Worm (Caenorhabditis elegans) whole organism, L2 larva: ENCODE measurements around the gene zhit-3.

Source experiments
- C34F6.9 ChIP-seq: fragments of 150-350 bp; optimal IDR thresholded peaks from 2 replicates; lab custom pipeline; 2014; ENCODE audit warnings: missing biosample characterization, missing genetic modification characterization
- F13H6.1 ChIP-seq: sonication (generic microtip); optimal IDR thresholded peaks from 2 replicates; lab custom pipeline; 2016; ENCODE audit warnings: missing genetic modification characterization, missing compliant biosample characterization
- R02D3.7 ChIP-seq: fragments of 150-350 bp; optimal IDR thresholded peaks from 2 replicates; lab custom pipeline; 2014; ENCODE audit warnings: missing biosample characterization, missing genetic modification characterization
- Y55F3AM.14 ChIP-seq: fragments of 200-800 bp; sonication (Bioruptor generic); optimal IDR thresholded peaks from 2 replicates; lab custom pipeline; 2018; ENCODE audit warnings: mild to moderate bottlenecking, missing genetic modification characterization, missing compliant biosample characterization
- ZK546.5 ChIP-seq: sonication (generic microtip); optimal IDR thresholded peaks from 2 replicates; lab custom pipeline; 2017; ENCODE audit warnings: missing biosample characterization, missing genetic modification characterization
- alr-1 ChIP-seq: fragments of 150-350 bp; optimal IDR thresholded peaks from 2 replicates; lab custom pipeline; 2014; ENCODE audit warnings: missing biosample characterization, missing genetic modification characterization
- aly-2 ChIP-seq: fragments of 150-350 bp; optimal IDR thresholded peaks from 2 replicates; lab custom pipeline; 2014; ENCODE audit warnings: missing biosample characterization, missing genetic modification characterization
- ama-1 ChIP-seq: fragments of 150-350 bp; optimal IDR thresholded peaks from 2 replicates; lab custom pipeline; 2018; ENCODE audit warnings: inconsistent platforms
- blmp-1 ChIP-seq: sonication (generic microtip); optimal IDR thresholded peaks from 2 replicates; lab custom pipeline; 2017; ENCODE audit warnings: missing genetic modification characterization, mild to moderate bottlenecking, missing compliant biosample characterization, antibody characterized with exemption, moderate library complexity; ENCODE audit not compliant: insufficient read depth
- ceh-16 ChIP-seq: fragments of 150-350 bp; optimal IDR thresholded peaks from 2 replicates; lab custom pipeline; 2014; ENCODE audit warnings: missing biosample characterization, missing genetic modification characterization
- ceh-82 ChIP-seq: fragments of 150-350 bp; optimal IDR thresholded peaks from 2 replicates; lab custom pipeline; 2014; ENCODE audit warnings: missing biosample characterization, missing genetic modification characterization
- crh-2 ChIP-seq: sonication (generic microtip); optimal IDR thresholded peaks from 2 replicates; lab custom pipeline; 2017; ENCODE audit warnings: missing biosample characterization, missing genetic modification characterization
- egl-27 ChIP-seq: sonication (generic microtip); optimal IDR thresholded peaks from 3 replicates; lab custom pipeline; 2017; ENCODE audit warnings: missing biosample characterization, missing genetic modification reagents, missing genetic modification characterization
- fos-1 ChIP-seq: fragments of 150-350 bp; optimal IDR thresholded peaks from 2 replicates; lab custom pipeline; 2014; ENCODE audit warnings: missing biosample characterization, missing genetic modification characterization
- gmeb-1 ChIP-seq: fragments of 150-350 bp; optimal IDR thresholded peaks from 2 replicates; lab custom pipeline; 2014; ENCODE audit warnings: missing biosample characterization, missing genetic modification characterization
- lin-11 ChIP-seq: fragments of 150-350 bp; sonication (generic microtip); optimal IDR thresholded peaks from 2 replicates; lab custom pipeline; 2014; ENCODE audit warnings: missing biosample characterization, missing genetic modification characterization, inconsistent platforms, mixed read lengths
- lin-13 ChIP-seq: fragments of 150-350 bp; optimal IDR thresholded peaks from 2 replicates; lab custom pipeline; 2014; ENCODE audit warnings: missing biosample characterization, missing genetic modification reagents, missing genetic modification characterization
- lin-39 ChIP-seq: fragments of 150-350 bp; optimal IDR thresholded peaks from 2 replicates; lab custom pipeline; 2014; ENCODE audit warnings: missing biosample characterization, missing genetic modification reagents, missing genetic modification characterization
- lsy-2 ChIP-seq, 2 experiments: fragments of 150-350 bp in 1 of 2; sonication (generic microtip) in 1 of 2; optimal IDR thresholded peaks; 2 replicates each; lab custom pipeline; 2014 to 2017; ENCODE audit warnings: missing biosample characterization in 2 of 2, missing genetic modification characterization in 2 of 2
- mab-5 ChIP-seq: fragments of 150-350 bp; optimal IDR thresholded peaks from 2 replicates; lab custom pipeline; 2014; ENCODE audit warnings: missing biosample characterization, missing genetic modification characterization
- mbf-1 ChIP-seq: sonication (generic microtip); optimal IDR thresholded peaks from 2 replicates; lab custom pipeline; 2017; ENCODE audit warnings: missing biosample characterization, missing genetic modification characterization
- nhr-10 ChIP-seq: sonication (generic microtip); optimal IDR thresholded peaks from 2 replicates; lab custom pipeline; 2017; ENCODE audit warnings: missing biosample characterization, missing genetic modification characterization
- nhr-11 ChIP-seq: fragments of 150-350 bp; optimal IDR thresholded peaks from 2 replicates; lab custom pipeline; 2014; ENCODE audit warnings: missing biosample characterization, missing genetic modification characterization
- nhr-12 ChIP-seq: fragments of 150-350 bp; optimal IDR thresholded peaks from 2 replicates; lab custom pipeline; 2014; ENCODE audit warnings: missing biosample characterization, missing genetic modification characterization
- nhr-129 ChIP-seq: fragments of 150-350 bp; optimal IDR thresholded peaks from 2 replicates; lab custom pipeline; 2014; ENCODE audit warnings: missing biosample characterization, missing genetic modification characterization
- nhr-21 ChIP-seq: fragments of 150-350 bp; optimal IDR thresholded peaks from 2 replicates; lab custom pipeline; 2014; ENCODE audit warnings: missing biosample characterization, missing genetic modification characterization
- nhr-23 ChIP-seq: fragments of 150-350 bp; optimal IDR thresholded peaks from 2 replicates; lab custom pipeline; 2014; ENCODE audit warnings: missing biosample characterization, missing genetic modification reagents, missing genetic modification characterization
- nhr-237 ChIP-seq: fragments of 150-350 bp; optimal IDR thresholded peaks from 2 replicates; lab custom pipeline; 2014; ENCODE audit warnings: missing biosample characterization, missing genetic modification characterization
- nhr-25 ChIP-seq: fragments of 150-350 bp; sonication (generic microtip); optimal IDR thresholded peaks from 3 replicates; lab custom pipeline; 2014; ENCODE audit warnings: missing biosample characterization, missing genetic modification characterization
- nhr-6 ChIP-seq: fragments of 150-350 bp; optimal IDR thresholded peaks from 2 replicates; lab custom pipeline; 2014; ENCODE audit warnings: missing biosample characterization, missing genetic modification characterization
- nhr-77 ChIP-seq: fragments of 150-350 bp; optimal IDR thresholded peaks from 2 replicates; lab custom pipeline; 2014; ENCODE audit warnings: missing biosample characterization, missing genetic modification characterization
- peb-1 ChIP-seq: fragments of 150-350 bp; optimal IDR thresholded peaks from 2 replicates; lab custom pipeline; 2014; ENCODE audit warnings: missing biosample characterization, missing genetic modification characterization
- skn-1 ChIP-seq: sonication (generic microtip); optimal IDR thresholded peaks from 2 replicates; lab custom pipeline; 2017; ENCODE audit warnings: missing biosample characterization, missing genetic modification characterization
- sma-3 ChIP-seq: sonication (generic microtip); optimal IDR thresholded peaks from 2 replicates; lab custom pipeline; 2016; ENCODE audit warnings: missing genetic modification reagents, missing genetic modification characterization, missing compliant biosample characterization
- snpc-4 ChIP-seq: fragments of 150-350 bp; optimal IDR thresholded peaks from 2 replicates; lab custom pipeline; 2014; ENCODE audit warnings: missing biosample characterization, missing genetic modification characterization
- unc-39 ChIP-seq: fragments of 150-350 bp; optimal IDR thresholded peaks from 2 replicates; lab custom pipeline; 2014; ENCODE audit warnings: missing biosample characterization, missing genetic modification characterization
- unc-55 ChIP-seq: fragments of 150-350 bp; sonication (generic microtip); optimal IDR thresholded peaks from 3 replicates; lab custom pipeline; 2014; ENCODE audit warnings: missing biosample characterization, missing genetic modification reagents, missing genetic modification characterization
- unc-62 ChIP-seq: fragments of 150-350 bp; optimal IDR thresholded peaks from 2 replicates; lab custom pipeline; 2014; ENCODE audit warnings: missing biosample characterization, missing genetic modification reagents, missing genetic modification characterization
- zag-1 ChIP-seq: fragments of 150-350 bp; optimal IDR thresholded peaks from 2 replicates; lab custom pipeline; 2014; ENCODE audit warnings: missing biosample characterization, missing genetic modification characterization
- ztf-1 ChIP-seq: fragments of 200-800 bp; sonication (Bioruptor generic); conservative IDR thresholded peaks from 2 replicates; pipeline ENCODE4 v1.3.6; 2022; ENCODE audit warnings: missing genetic modification characterization, missing compliant biosample characterization
- ztf-11 ChIP-seq: sonication (generic microtip); optimal IDR thresholded peaks from 2 replicates; lab custom pipeline; 2017; ENCODE audit warnings: missing biosample characterization, missing genetic modification characterization
- ztf-4 ChIP-seq: fragments of 150-350 bp; optimal IDR thresholded peaks from 2 replicates; lab custom pipeline; 2014; ENCODE audit warnings: missing biosample characterization, missing genetic modification characterization

zhit-3 gene

DNA sequence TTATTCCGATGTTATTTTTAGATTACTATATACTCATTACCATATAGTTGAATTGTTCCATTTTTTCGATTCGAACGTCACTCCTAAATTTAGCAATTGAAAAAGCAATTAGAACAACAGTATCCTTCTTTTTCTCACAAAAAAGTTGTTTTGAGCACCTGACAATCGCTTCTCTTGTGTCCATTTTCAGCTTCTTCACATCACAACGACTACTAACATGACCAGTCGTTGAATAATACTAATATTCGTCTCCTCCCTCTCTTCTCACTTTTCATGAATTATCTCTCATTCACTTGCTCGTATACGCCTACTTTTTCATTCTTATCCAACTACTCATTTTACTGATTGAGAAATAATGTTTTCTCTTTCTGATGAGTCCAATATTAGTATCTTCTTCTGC lies 4.8 kb upstream of the zhit-3 start, which contains the start of gene ZK856.14:
Gene ZK856.14 (plus strand): TSS at position 301 of the 400 bp plus-strand sequence.
- TF ChIP-seq nhr-237 (tag; lab: Kevin White, UChicago), result no peak
- no peak for TF ChIP-seq nhr-10 (tag; lab: Kevin White, UChicago)
- TF ChIP-seq blmp-1 (tag; lab: Kevin White, UChicago), result no peak
- no peak for TF ChIP-seq alr-1 (tag; lab: Kevin White, UChicago)
- TF ChIP-seq nhr-129, result no peak
- no peak for TF ChIP-seq sma-3
- TF ChIP-seq lin-11 (tag; lab: Kevin White, UChicago), result no peak
- no peak for TF ChIP-seq lsy-2 (tag; optimal IDR thresholded peaks at IDR 0.05; lab: Kevin White, UChicago)
- TF ChIP-seq Y55F3AM.14 (GFP tag; lab: Kevin White, UChicago), result no peak

DNA sequence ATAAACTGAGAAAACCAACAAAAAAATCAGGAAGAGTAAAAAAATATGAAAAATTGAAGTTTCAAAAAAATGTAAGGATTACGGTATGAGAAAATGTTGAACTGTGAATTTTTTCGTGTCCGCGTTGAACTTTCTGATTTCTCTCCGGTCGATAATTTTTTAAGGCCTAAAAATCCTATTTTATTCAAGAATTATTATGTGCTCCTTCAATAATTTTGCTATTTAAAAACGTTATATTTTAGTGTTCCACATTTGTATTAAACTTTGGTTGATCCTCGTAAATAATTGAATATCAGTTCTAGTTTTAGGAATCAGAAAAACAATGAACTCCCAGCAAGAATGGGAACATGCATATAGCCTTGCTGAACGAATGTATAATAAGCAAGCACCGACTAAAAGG lies 700 bp upstream of the zhit-3 start, which contains the start of gene hpo-40:
Gene hpo-40 (plus strand): TSS at position 301 of the 400 bp plus-strand sequence.
- TF ChIP-seq crh-2 (tag; lab: Kevin White, UChicago), result no peak
- TF ChIP-seq lin-39 (tag; lab: Kevin White, UChicago), result no peak
- TF ChIP-seq F13H6.1, result no peak
- no peak for TF ChIP-seq ztf-1 (GFP tag; lab: Robert Waterston, UW)
- no peak for TF ChIP-seq unc-62 (GFP tag; lab: Kevin White, UChicago)
- TF ChIP-seq aly-2 (tag; lab: Kevin White, UChicago), result no peak
- TF ChIP-seq nhr-77 (tag; lab: Kevin White, UChicago), result no peak
- no peak for TF ChIP-seq sma-3

DNA sequence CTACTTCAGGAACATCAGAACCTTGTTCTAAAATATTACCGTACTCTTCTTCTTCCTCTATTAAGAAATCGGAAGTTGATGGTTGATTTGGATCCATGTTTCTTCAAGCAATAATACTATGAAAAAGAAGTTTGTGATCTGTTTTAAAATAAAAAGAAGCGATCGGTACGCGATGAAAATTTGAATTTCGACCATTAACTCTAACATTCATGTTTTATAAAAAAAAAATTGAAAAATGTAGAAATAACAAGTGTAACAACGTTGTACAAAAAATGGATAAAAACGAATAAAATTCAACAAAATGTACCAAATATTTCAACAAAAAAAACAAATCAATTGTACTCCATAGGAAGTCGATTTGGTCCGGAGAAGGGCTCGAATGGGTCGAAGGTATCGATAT lies 1.7 kb downstream of the zhit-3 start, which contains the start of gene tftc-3:
Gene tftc-3 (minus strand): TSS at position 101 of the 400 bp plus-strand sequence.
- TF ChIP-seq ceh-16 (tag; lab: Kevin White, UChicago) (no peak), nhr-25 (no peak), lin-39 (tag; lab: Kevin White, UChicago) (no peak), mbf-1 (no peak), alr-1 (tag; lab: Kevin White, UChicago) (no peak), blmp-1 (tag; lab: Kevin White, UChicago) (no peak), unc-62 (GFP tag; lab: Kevin White, UChicago) (no peak), zag-1 (tag; lab: Kevin White, UChicago) (no peak), aly-2 (tag; lab: Kevin White, UChicago) (no peak), sma-3 (no peak), unc-55 (GFP tag; lab: Kevin White, UChicago) (no peak), ama-1 (lab: Kevin White, UChicago) (no peak), nhr-23 (tag; lab: Kevin White, UChicago) (no peak), nhr-6 (tag; lab: Kevin White, UChicago) (no peak), lin-13 (GFP tag; lab: Kevin White, UChicago) (no peak), nhr-11 (no peak), mab-5 (no peak), snpc-4 (tag; lab: Kevin White, UChicago) (no peak), C34F6.9 (no peak), skn-1 (tag; lab: Kevin White, UChicago) (no peak)
- TF ChIP-seq, all 48 proteins: peak for 0

DNA sequence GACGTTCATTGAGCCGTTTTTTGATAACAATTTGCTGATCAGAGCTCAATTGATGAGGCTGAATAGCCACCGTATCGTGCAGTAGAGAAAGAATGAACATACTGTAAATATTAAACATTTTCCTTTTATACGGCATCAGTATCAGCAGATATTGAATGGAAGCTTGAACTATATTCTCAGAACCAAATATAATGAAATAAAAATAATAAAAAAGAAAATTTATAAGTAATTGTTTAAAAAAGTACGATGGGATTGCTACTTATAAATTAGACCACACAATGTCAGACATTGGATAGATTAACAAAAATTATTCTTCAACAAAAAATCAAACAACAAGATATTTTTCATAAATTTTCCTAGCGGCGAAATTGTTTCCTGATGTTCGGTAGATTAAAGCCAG lies 5.4 kb downstream of the zhit-3 start, which contains the start of gene rpc-25:
Gene rpc-25 (minus strand): TSS at position 101 of the 400 bp plus-strand sequence.
- no peak for TF ChIP-seq ceh-16 (tag; lab: Kevin White, UChicago)

DNA sequence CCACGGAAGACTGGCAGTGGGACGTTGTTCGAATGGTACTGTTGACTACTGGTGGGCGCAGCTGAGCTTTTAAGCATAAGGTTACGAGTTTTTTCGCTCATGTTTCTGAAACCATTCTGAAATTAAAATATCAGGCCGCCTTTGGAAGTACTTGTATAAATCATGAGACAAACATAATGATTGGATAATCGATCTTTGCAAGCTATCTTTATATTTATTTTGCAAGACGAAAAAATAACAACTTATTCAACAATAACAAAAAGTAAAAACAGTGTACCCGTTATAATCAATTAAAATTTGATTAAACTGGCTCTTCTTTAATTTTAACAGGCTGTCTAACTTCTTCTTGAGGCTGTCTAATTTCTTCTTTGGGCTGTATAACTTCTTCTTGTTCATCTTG lies 6.4 kb downstream of the zhit-3 start, which contains the start of gene ZK856.16:
Gene ZK856.16 (minus strand): TSS at position 101 of the 400 bp plus-strand sequence.
- TF ChIP-seq blmp-1 (tag; lab: Kevin White, UChicago) (no peak), egl-27 (no peak)

DNA sequence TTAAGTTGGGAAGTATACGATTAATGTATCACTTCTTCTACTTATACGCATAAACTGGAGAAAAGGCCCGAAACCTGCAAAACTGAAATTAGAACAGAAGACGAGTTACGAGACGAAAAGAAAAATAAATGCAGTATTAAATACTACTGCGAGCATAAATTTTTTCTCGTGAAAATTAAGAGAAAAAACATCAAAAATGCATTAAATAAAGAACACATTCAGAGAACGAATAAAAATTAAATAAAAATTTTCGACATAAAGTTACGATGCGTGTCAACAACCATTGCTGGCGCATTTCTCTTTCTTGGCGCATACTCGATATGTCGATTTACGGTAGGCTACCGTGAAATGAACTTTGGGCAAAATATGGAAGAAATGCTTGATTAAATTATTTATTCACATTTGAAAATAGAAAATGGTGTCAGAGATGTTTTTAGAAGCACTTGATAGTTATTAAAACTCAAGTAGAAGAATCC lies 7.0 kb downstream of the zhit-3 start, which contains the start of the genes ZK856.19 and ZK856.11:
Gene ZK856.19 (minus strand): TSS at position 51 of the 476 bp plus-strand sequence.
Gene ZK856.11 (minus strand): TSS at position 76 of the 476 bp plus-strand sequence.
- TF ChIP-seq nhr-237 (tag; lab: Kevin White, UChicago) (no peak), ztf-4 (tag; lab: Kevin White, UChicago) (no peak), nhr-25 (peak; percentile 66), ztf-1 (GFP tag; lab: Robert Waterston, UW) (no peak), ceh-82 (no peak), unc-55 (GFP tag; lab: Kevin White, UChicago) (peak; percentile 72), crh-2 (tag; lab: Kevin White, UChicago) (peak; percentile 76), ztf-11 (tag; lab: Kevin White, UChicago) (no peak), mab-5 (peak; percentile 37), peb-1 (no peak), nhr-11 (no peak), nhr-21 (peak; percentile 41), fos-1 (tag; lab: Kevin White, UChicago) (no peak), ceh-16 (tag; lab: Kevin White, UChicago) (no peak), ZK546.5 (tag; lab: Kevin White, UChicago) (no peak), lsy-2 (tag; optimal IDR thresholded peaks at IDR 0.05; lab: Kevin White, UChicago) (peak; percentile 67 to 89), nhr-129 (peak; percentile 43), nhr-12 (no peak), gmeb-1 (peak; percentile 80), lin-11 (tag; lab: Kevin White, UChicago) (no peak), unc-39 (tag; lab: Kevin White, UChicago) (no peak), nhr-77 (tag; lab: Kevin White, UChicago) (no peak), R02D3.7 (tag; lab: Kevin White, UChicago) (peak; percentile 52), skn-1 (tag; lab: Kevin White, UChicago) (no peak)
